Worm (Caenorhabditis elegans): Measurements from ENCODE around the gene mpz-3.

ce11 chrII:6563238-6563637 lies 2.0 kb downstream of the mpz-3 start:
- TF ChIP-seq him-1 (tag; optimal IDR thresholded peaks at IDR 0.05) (no peak), dao-5 (tag; optimal IDR thresholded peaks at IDR 0.05) (no peak)
